Worm (Caenorhabditis elegans): ENCODE results near the gene Y54G2A.44.

The Y54G2A.44 gene

ce11 chrIV:2765048-2765708, 36.5 kb upstream of the Y54G2A.44 start:
- TF ChIP-seq ces-1 (GFP tag; optimal IDR thresholded peaks at IDR 0.05) (no peak), hlh-1 (tag; optimal IDR thresholded peaks at IDR 0.05) (no peak), sptf-1 (tag; optimal IDR thresholded peaks at IDR 0.05) (peak; percentile 12), ceh-83 (GFP tag; optimal IDR thresholded peaks at IDR 0.05) (no peak), nhr-237 (tag; optimal IDR thresholded peaks at IDR 0.05) (no peak)

ce11 chrIV:2770067-2770466, 31.6 kb upstream of the Y54G2A.44 start:
- TF ChIP-seq ceh-43 (GFP tag; optimal IDR thresholded peaks at IDR 0.05) (no peak), tbx-8 (GFP tag; optimal IDR thresholded peaks at IDR 0.05) (no peak), sptf-1 (tag; optimal IDR thresholded peaks at IDR 0.05) (no peak), bed-3 (GFP tag; optimal IDR thresholded peaks at IDR 0.05) (no peak), lsy-2 (tag; optimal IDR thresholded peaks at IDR 0.05) (no peak), blmp-1 (tag; optimal IDR thresholded peaks at IDR 0.05) (no peak), zip-8 (tag; optimal IDR thresholded peaks at IDR 0.05) (no peak), nhr-12 (tag; optimal IDR thresholded peaks at IDR 0.05) (no peak)

ce11 chrIV:2770835-2771234, 30.8 kb upstream of the Y54G2A.44 start:
- TF ChIP-seq nhr-237 (tag; optimal IDR thresholded peaks at IDR 0.05) (no peak), unc-120 (tag; optimal IDR thresholded peaks at IDR 0.05; ENCODE audit: poor library complexity, severe bottlenecking) (no peak), nhr-76 (tag; optimal IDR thresholded peaks at IDR 0.05) (no peak)

- TF ChIP-seq tbx-8 (GFP tag; optimal IDR thresholded peaks at IDR 0.05): no peak
- no peak for TF ChIP-seq mep-1 (tag; optimal IDR thresholded peaks at IDR 0.05)
- TF ChIP-seq mab-5 (tag; optimal IDR thresholded peaks at IDR 0.05): no peak
Measured at ce11 chrIV:2771692-2772091, 30.0 kb upstream of the Y54G2A.44 start, which contains the start of gene Y54G2A.11. TSS of gene Y54G2A.11 (minus strand) at chrIV:2771792.

ce11 chrIV:2772209-2772851, 29.3 kb upstream of the Y54G2A.44 start:
- TF ChIP-seq blmp-1 (tag; optimal IDR thresholded peaks at IDR 0.05) (no peak), elt-1 (tag; optimal IDR thresholded peaks at IDR 0.05; ENCODE audit: borderline replicate concordance, insufficient read depth) (no peak), ham-2 (GFP tag; optimal IDR thresholded peaks at IDR 0.05) (peak; percentile 25), sptf-1 (tag; optimal IDR thresholded peaks at IDR 0.05) (peak; percentile 19), unc-120 (tag; optimal IDR thresholded peaks at IDR 0.05; ENCODE audit: poor library complexity, severe bottlenecking) (no peak), mep-1 (tag; optimal IDR thresholded peaks at IDR 0.05) (no peak), zip-8 (tag; optimal IDR thresholded peaks at IDR 0.05) (no peak), lsy-2 (tag; optimal IDR thresholded peaks at IDR 0.05) (no peak)

ce11 chrIV:2773382-2773979, 28.2 kb upstream of the Y54G2A.44 start:
- TF ChIP-seq unc-120 (tag; optimal IDR thresholded peaks at IDR 0.05; ENCODE audit: poor library complexity, severe bottlenecking): no peak
- TF ChIP-seq flh-1 (GFP tag; optimal IDR thresholded peaks at IDR 0.05): no peak
- no peak for TF ChIP-seq elt-3 (tag; optimal IDR thresholded peaks at IDR 0.05)
- no peak for TF ChIP-seq pha-4 (tag; optimal IDR thresholded peaks at IDR 0.05)
- no peak for TF ChIP-seq nhr-28 (tag; optimal IDR thresholded peaks at IDR 0.05)
- no peak for TF ChIP-seq ztf-11 (tag; optimal IDR thresholded peaks at IDR 0.05)
- TF ChIP-seq mab-5 (tag; optimal IDR thresholded peaks at IDR 0.05): no peak
- no peak for TF ChIP-seq nhr-12 (tag; optimal IDR thresholded peaks at IDR 0.05)
- no peak for TF ChIP-seq ham-2 (GFP tag; optimal IDR thresholded peaks at IDR 0.05)
- TF ChIP-seq mls-2 (tag; optimal IDR thresholded peaks at IDR 0.05): no peak
- TF ChIP-seq ceh-43 (GFP tag; optimal IDR thresholded peaks at IDR 0.05): no peak
- TF ChIP-seq lsy-2 (tag; optimal IDR thresholded peaks at IDR 0.05): no peak
- no peak for TF ChIP-seq mep-1 (tag; optimal IDR thresholded peaks at IDR 0.05)
- no peak for TF ChIP-seq hlh-1 (tag; optimal IDR thresholded peaks at IDR 0.05)
- no peak for TF ChIP-seq drap-1 (GFP tag; optimal IDR thresholded peaks at IDR 0.05)
- no peak for TF ChIP-seq unc-39 (tag; optimal IDR thresholded peaks at IDR 0.05)
- TF ChIP-seq ceh-39 (tag; optimal IDR thresholded peaks at IDR 0.05): no peak
- TF ChIP-seq lin-32 (GFP tag; optimal IDR thresholded peaks at IDR 0.05): no peak

All from whole organism, mixed stage, embryonic.